Fruit fly (Drosophila melanogaster) whole organism, embryonic: ENCODE data around the gene CCT3.
A peak's percentile ranks its signal among the peaks of the same experiment; 100 is the strongest.

Experiments used
- Atf3 ChIP-seq: fragments of 200-800 bp; sonication (Bioruptor generic); optimal IDR thresholded peaks from 3 replicates; lab custom pipeline; 2016; ENCODE audit warnings: missing biosample characterization, missing genetic modification characterization
- BEAF-32 ChIP-seq: fragments of 200-800 bp; sonication (Bioruptor generic); optimal IDR thresholded peaks from 3 replicates; lab custom pipeline; 2017; ENCODE audit warnings: missing biosample characterization, missing genetic modification characterization, mild to moderate bottlenecking, moderate library complexity, missing genetic modification reagents
- Blimp-1 ChIP-seq: fragments of 200-800 bp; sonication (Bioruptor generic); optimal IDR thresholded peaks from 3 replicates; lab custom pipeline; 2018; ENCODE audit warnings: missing biosample characterization, missing genetic modification characterization, mild to moderate bottlenecking, moderate library complexity, missing genetic modification reagents
- CG10267 ChIP-seq: fragments of 200-800 bp; sonication (Bioruptor generic); optimal IDR thresholded peaks from 2 replicates; lab custom pipeline; 2018; ENCODE audit warnings: missing biosample characterization, mild to moderate bottlenecking, missing genetic modification characterization, moderate library complexity
- CG12391 ChIP-seq: fragments of 200-800 bp; sonication (Bioruptor generic); optimal IDR thresholded peaks from 3 replicates; lab custom pipeline; 2018; ENCODE audit warnings: missing biosample characterization, mild to moderate bottlenecking, missing genetic modification characterization, moderate library complexity
- CG14710 ChIP-seq: fragments of 200-800 bp; sonication (Bioruptor generic); optimal IDR thresholded peaks from 3 replicates; lab custom pipeline; 2019; ENCODE audit warnings: missing biosample characterization, mild to moderate bottlenecking, missing genetic modification characterization, moderate library complexity
- CG1603 ChIP-seq: fragments of 200-800 bp; sonication (Bioruptor generic); optimal IDR thresholded peaks from 2 replicates; lab custom pipeline; 2019; ENCODE audit warnings: missing biosample characterization, mild to moderate bottlenecking, missing genetic modification characterization, moderate library complexity
- CG1647 ChIP-seq: fragments of 200-800 bp; sonication (Bioruptor generic); optimal IDR thresholded peaks from 3 replicates; lab custom pipeline; 2016; ENCODE audit warnings: missing biosample characterization, missing genetic modification characterization
- CG16813 ChIP-seq: fragments of 200-800 bp; sonication (Bioruptor generic); IDR thresholded peaks from 3 replicates; pipeline ENCODE4 v1.3.6; 2022; ENCODE audit warnings: missing biosample characterization, missing genetic modification characterization; ENCODE audit not compliant: partially characterized antibody
- CG31388 ChIP-seq: fragments of 200-800 bp; sonication (Bioruptor generic); optimal IDR thresholded peaks from 2 replicates; lab custom pipeline; 2016; ENCODE audit warnings: missing biosample characterization, missing genetic modification characterization
- CG3163 ChIP-seq: fragments of 200-800 bp; sonication (Bioruptor generic); optimal IDR thresholded peaks from 3 replicates; lab custom pipeline; 2016; ENCODE audit warnings: missing biosample characterization, missing genetic modification characterization
- CG34224 ChIP-seq: fragments of 200-800 bp; sonication (Bioruptor generic); IDR thresholded peaks from 3 replicates; pipeline ENCODE4 v1.3.6; 2022; ENCODE audit warnings: missing biosample characterization, missing genetic modification characterization; ENCODE audit not compliant: partially characterized antibody
- CG34422 ChIP-seq: fragments of 200-800 bp; sonication (Bioruptor generic); IDR thresholded peaks from 3 replicates; pipeline ENCODE4 v1.3.6; 2022; ENCODE audit warnings: missing biosample characterization, missing genetic modification characterization
- CG3847 ChIP-seq: fragments of 200-800 bp; sonication (Bioruptor generic); IDR thresholded peaks from 2 replicates; pipeline ENCODE4 v1.3.6; 2022; ENCODE audit warnings: missing biosample characterization, missing genetic modification characterization
- CG4707 ChIP-seq: fragments of 200-800 bp; sonication (Bioruptor generic); optimal IDR thresholded peaks from 2 replicates; lab custom pipeline; 2018; ENCODE audit warnings: missing biosample characterization, mild to moderate bottlenecking, missing genetic modification characterization, moderate library complexity
- CG5245 ChIP-seq: fragments of 200-800 bp; sonication (Bioruptor generic); optimal IDR thresholded peaks from 3 replicates; lab custom pipeline; 2016; ENCODE audit warnings: missing biosample characterization, missing genetic modification characterization
- CG6791 ChIP-seq: fragments of 200-800 bp; sonication (Bioruptor generic); IDR thresholded peaks from 3 replicates; pipeline ENCODE4 v1.3.6; 2022; ENCODE audit warnings: missing biosample characterization, missing genetic modification characterization; ENCODE audit not compliant: partially characterized antibody
- CHES-1-like ChIP-seq: fragments of 200-800 bp; sonication (Bioruptor generic); optimal IDR thresholded peaks from 2 replicates; lab custom pipeline; 2016; ENCODE audit warnings: missing biosample characterization, missing genetic modification characterization
- Dll ChIP-seq: fragments of 200-800 bp; sonication (Bioruptor generic); IDR thresholded peaks from 4 replicates; pipeline ENCODE4 v1.3.6; 2022; ENCODE audit warnings: missing biosample characterization, missing genetic modification characterization; ENCODE audit not compliant: partially characterized antibody
- Dp ChIP-seq: fragments of 200-800 bp; sonication (Bioruptor generic); optimal IDR thresholded peaks from 2 replicates; lab custom pipeline; 2018; ENCODE audit warnings: missing biosample characterization, mild to moderate bottlenecking, missing genetic modification characterization, moderate library complexity
- E2f2 ChIP-seq: fragments of 200-800 bp; sonication (Bioruptor generic); IDR thresholded peaks from 2 replicates; pipeline ENCODE4 v1.3.6; 2022; ENCODE audit warnings: missing biosample characterization, missing genetic modification characterization
- MBD-R2 ChIP-seq: fragments of 200-800 bp; sonication (Bioruptor generic); IDR thresholded peaks from 2 replicates; pipeline ENCODE4 v1.3.6; 2022; ENCODE audit warnings: missing biosample characterization, missing genetic modification characterization
- Med ChIP-seq: fragments of 200-800 bp; sonication (Bioruptor generic); peaks from one replicate; lab custom pipeline; 2016; ENCODE audit warnings: missing biosample characterization, missing genetic modification characterization, mild to moderate bottlenecking, inconsistent platforms, moderate library complexity
- Opbp ChIP-seq: fragments of 200-800 bp; sonication (Bioruptor generic); IDR thresholded peaks from 3 replicates; pipeline ENCODE4 v1.3.6; 2022; ENCODE audit warnings: missing biosample characterization, missing genetic modification characterization; ENCODE audit not compliant: partially characterized antibody
- Ravus ChIP-seq: fragments of 200-800 bp; sonication (Bioruptor generic); IDR thresholded peaks from 2 replicates; pipeline ENCODE4 v1.3.6; 2022; ENCODE audit warnings: missing biosample characterization, missing genetic modification characterization
- Scr ChIP-seq: fragments of 200-800 bp; sonication (Bioruptor generic); IDR thresholded peaks from 2 replicates; pipeline ENCODE4 v1.3.6; 2022; ENCODE audit warnings: missing biosample characterization, missing genetic modification characterization; ENCODE audit not compliant: partially characterized antibody
- Sin3A ChIP-seq: fragments of >200 bp; optimal IDR thresholded peaks from 2 replicates; lab custom pipeline; 2018
- Sry-δ ChIP-seq: fragments of 200-800 bp; sonication (Bioruptor generic); optimal IDR thresholded peaks from 2 replicates; lab custom pipeline; 2016; ENCODE audit warnings: missing biosample characterization, missing genetic modification characterization
- Trl ChIP-seq, 3 experiments: fragments of >200 bp in 2 of 3; fragments of 200-800 bp in 1 of 3; sonication (Bioruptor generic) in 1 of 3; optimal IDR thresholded peaks; 2 replicates in 1 of 3; 3 replicates in 2 of 3; lab custom pipeline; 2016 to 2017; ENCODE audit warnings: missing biosample characterization in 1 of 3, missing genetic modification characterization in 1 of 3
- YL-1 ChIP-seq: fragments of 200-800 bp; sonication (Bioruptor generic); optimal IDR thresholded peaks from 3 replicates; lab custom pipeline; 2017; ENCODE audit warnings: missing biosample characterization, mild to moderate bottlenecking, missing genetic modification characterization
- amos ChIP-seq: fragments of 200-800 bp; sonication (Bioruptor generic); IDR thresholded peaks from 2 replicates; pipeline ENCODE4 v1.3.6; 2022; ENCODE audit warnings: missing biosample characterization, missing genetic modification characterization; ENCODE audit not compliant: partially characterized antibody
- bbx ChIP-seq: fragments of 200-800 bp; sonication (Bioruptor generic); IDR thresholded peaks from 2 replicates; pipeline ENCODE4 v1.3.6; 2022; ENCODE audit warnings: missing biosample characterization, missing genetic modification characterization; ENCODE audit not compliant: partially characterized antibody
- bigmax ChIP-seq: fragments of 200-800 bp; sonication (Bioruptor generic); optimal IDR thresholded peaks from 2 replicates; lab custom pipeline; 2018; ENCODE audit warnings: missing biosample characterization, mild to moderate bottlenecking, missing genetic modification characterization
- corto ChIP-seq: fragments of 200-800 bp; sonication (Bioruptor generic); optimal IDR thresholded peaks from 2 replicates; lab custom pipeline; 2016; ENCODE audit warnings: missing biosample characterization, mild to moderate bottlenecking, missing genetic modification characterization, moderate library complexity
- dati ChIP-seq: fragments of 200-800 bp; sonication (Bioruptor generic); IDR thresholded peaks from 2 replicates; pipeline ENCODE4 v1.3.6; 2022; ENCODE audit warnings: missing biosample characterization, missing genetic modification characterization
- dm ChIP-seq: fragments of 200-800 bp; sonication (Bioruptor generic); optimal IDR thresholded peaks from 3 replicates; lab custom pipeline; 2016; ENCODE audit warnings: missing biosample characterization, missing genetic modification characterization
- hbn ChIP-seq: fragments of 200-800 bp; sonication (Bioruptor generic); IDR thresholded peaks from 2 replicates; pipeline ENCODE4 v1.3.6; 2022; ENCODE audit warnings: missing biosample characterization, missing genetic modification characterization; ENCODE audit not compliant: partially characterized antibody
- mirr ChIP-seq: fragments of 200-800 bp; sonication (Bioruptor generic); optimal IDR thresholded peaks from 3 replicates; lab custom pipeline; 2018; ENCODE audit warnings: missing biosample characterization, mild to moderate bottlenecking, missing genetic modification characterization
- mld ChIP-seq: fragments of 200-800 bp; sonication (Bioruptor generic); IDR thresholded peaks from 3 replicates; pipeline ENCODE4 v1.3.6; 2022; ENCODE audit warnings: missing biosample characterization, missing genetic modification characterization; ENCODE audit not compliant: partially characterized antibody
- nerfin-2 ChIP-seq: fragments of 200-800 bp; sonication (Bioruptor generic); IDR thresholded peaks from 2 replicates; pipeline ENCODE4 v1.3.6; 2022; ENCODE audit warnings: missing biosample characterization, missing genetic modification characterization; ENCODE audit not compliant: partially characterized antibody
- nom ChIP-seq: fragments of 200-800 bp; sonication (Bioruptor generic); optimal IDR thresholded peaks from 2 replicates; lab custom pipeline; 2017; ENCODE audit warnings: missing biosample characterization, missing genetic modification characterization, mild to moderate bottlenecking, moderate library complexity, missing genetic modification reagents
- onecut ChIP-seq: fragments of 200-800 bp; sonication (Bioruptor generic); IDR thresholded peaks from 2 replicates; pipeline ENCODE4 v1.3.6; 2022; ENCODE audit warnings: missing biosample characterization, missing genetic modification characterization
- peb ChIP-seq: fragments of 200-800 bp; sonication (Bioruptor generic); IDR thresholded peaks from 2 replicates; pipeline ENCODE4 v1.3.6; 2022; ENCODE audit warnings: missing biosample characterization, missing genetic modification characterization
- pros ChIP-seq: fragments of 200-800 bp; sonication (Bioruptor generic); optimal IDR thresholded peaks from 3 replicates; lab custom pipeline; 2019; ENCODE audit warnings: missing biosample characterization, mild to moderate bottlenecking, missing genetic modification characterization, moderate library complexity
- seq ChIP-seq: fragments of 200-800 bp; sonication (Bioruptor generic); IDR thresholded peaks from 2 replicates; pipeline ENCODE4 v1.3.6; 2022; ENCODE audit warnings: missing biosample characterization, missing genetic modification characterization
- slbo ChIP-seq: fragments of 200-800 bp; sonication (Bioruptor generic); IDR thresholded peaks from 2 replicates; pipeline ENCODE4 v1.3.6; 2022; ENCODE audit warnings: missing biosample characterization, missing genetic modification characterization
- tio ChIP-seq: fragments of 200-800 bp; sonication (Bioruptor generic); optimal IDR thresholded peaks from 2 replicates; lab custom pipeline; 2017; ENCODE audit warnings: missing biosample characterization, missing genetic modification characterization, inconsistent platforms

Gene CCT3

dm6 chr3R:16643591-16643990, 3.8 kb upstream of the CCT3 start, which contains the start of gene Arl6IP1 (continued):
- TF ChIP-seq MBD-R2 (GFP tag; lab: Robert Waterston, UW), result peak; percentile 91
- no peak for TF ChIP-seq CG31388 (GFP tag; lab: Kevin White, UChicago)
- TF ChIP-seq slbo (GFP tag; lab: Robert Waterston, UW), result no peak
- peak; percentile 19; the same call in 1 of the 3 replicates for TF ChIP-seq CG16813 (GFP tag; lab: Robert Waterston, UW)
- peak; percentile 32 for TF ChIP-seq CG10267 (tag; lab: Kevin White, UChicago)
- no peak for TF ChIP-seq CG5245 (GFP tag; lab: Kevin White, UChicago)
- TF ChIP-seq YL-1 (GFP tag; lab: Kevin White, UChicago), result peak; percentile 56
- TF ChIP-seq CG3847 (GFP tag; lab: Robert Waterston, UW), result no peak
- TF ChIP-seq corto (GFP tag; lab: Kevin White, UChicago), result no peak
- TF ChIP-seq Blimp-1 (GFP tag; lab: Kevin White, UChicago), result no peak
- peak; percentile 88 for TF ChIP-seq Dp (GFP tag; lab: Kevin White, UChicago)
- TF ChIP-seq CG1603 (tag; lab: Kevin White, UChicago), result peak; percentile 57
- TF ChIP-seq CG14710 (tag; lab: Kevin White, UChicago), result peak; percentile 48
- no peak for TF ChIP-seq Ravus (GFP tag; lab: Robert Waterston, UW)
- no peak for TF ChIP-seq pros (GFP tag; lab: Kevin White, UChicago)
- TF ChIP-seq Opbp, result peak; percentile 62; the same call in 2 of the 3 replicates
- peak; percentile 97 for TF ChIP-seq onecut (GFP tag; lab: Robert Waterston, UW)
- peak; percentile 30; the same call in 1 of the 2 replicates for TF ChIP-seq seq (GFP tag; lab: Robert Waterston, UW)
- TF ChIP-seq CHES-1-like (GFP tag; lab: Kevin White, UChicago), result no peak
- no peak for TF ChIP-seq tio (GFP tag; lab: Kevin White, UChicago)
- TF ChIP-seq Dll, result peak; percentile 50; the same call in 1 of the 4 replicates
- TF ChIP-seq amos (GFP tag; lab: Robert Waterston, UW), result peak; percentile 39; the same call in 1 of the 2 replicates
- TF ChIP-seq Sin3A (lab: Kevin White, UChicago), result peak; percentile 36
- TF ChIP-seq CG6791 (GFP tag; lab: Robert Waterston, UW), result peak; percentile 73

DNA sequence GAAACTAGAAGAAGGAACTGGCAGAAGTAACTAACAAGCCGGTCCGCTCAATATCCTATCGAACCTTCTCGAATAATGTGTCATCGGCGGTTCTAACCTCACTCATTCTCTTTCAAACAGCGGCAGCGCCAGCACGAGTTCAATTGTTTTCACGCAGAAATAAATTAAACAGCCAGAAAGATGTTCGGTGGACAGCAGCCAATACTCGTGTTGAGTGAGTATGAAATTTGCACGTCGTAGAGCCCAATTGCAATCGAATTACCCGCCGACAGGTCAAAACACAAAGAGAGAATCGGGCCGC, 261 bp downstream of the CCT3 start:
- no peak for TF ChIP-seq CG1647
- TF ChIP-seq nerfin-2 (GFP tag; lab: Robert Waterston, UW), result peak; percentile 4; the same call in 1 of the 2 replicates
- no peak for TF ChIP-seq dati
- no peak for TF ChIP-seq peb (GFP tag; lab: Robert Waterston, UW)
- TF ChIP-seq mld (GFP tag; lab: Robert Waterston, UW), result 0 out of 3 replicates have a peak, but pooled peaks have one; percentile 12
- no peak for TF ChIP-seq Atf3 (GFP tag; lab: Kevin White, UChicago)
- peak; percentile 43; the same call in 1 of the 2 replicates for TF ChIP-seq hbn
- peak; percentile 90 for TF ChIP-seq dm (GFP tag; lab: Kevin White, UChicago)
- peak; percentile 77; the same call in 2 of the 3 replicates for TF ChIP-seq CG34224 (GFP tag; lab: Robert Waterston, UW)
- peak; percentile 50; the same call in 1 of the 2 replicates for TF ChIP-seq Scr
- 0 out of 3 replicates have a peak, but pooled peaks have one; percentile 45 for TF ChIP-seq CG16813 (GFP tag; lab: Robert Waterston, UW)
- TF ChIP-seq mirr (GFP tag; lab: Kevin White, UChicago), result peak; percentile 2
- TF ChIP-seq Trl (optimal IDR thresholded peaks at IDR 0.05; lab: Kevin White, UChicago), result peak in 1 of 2 experiments; percentile 24
- no peak for TF ChIP-seq Trl (GFP tag; optimal IDR thresholded peaks at IDR 0.05; lab: Kevin White, UChicago)
- TF ChIP-seq nom (GFP tag; lab: Kevin White, UChicago), result peak; percentile 50
- peak; percentile 2; the same call in 1 of the 2 replicates for TF ChIP-seq bbx
- 0 out of 2 replicates have a peak, but pooled peaks have one; percentile 44 for TF ChIP-seq E2f2 (GFP tag; lab: Robert Waterston, UW)
- TF ChIP-seq YL-1 (GFP tag; lab: Kevin White, UChicago), result peak; percentile 87
- no peak for TF ChIP-seq CG4707
- no peak for TF ChIP-seq CG12391 (tag; lab: Kevin White, UChicago)
- peak; percentile 39 for TF ChIP-seq Dp (GFP tag; lab: Kevin White, UChicago)
- TF ChIP-seq Med (GFP tag; lab: Kevin White, UChicago), result peak; percentile 43
- TF ChIP-seq bigmax, result peak; percentile 99
- peak; percentile 42 for TF ChIP-seq CG3163 (GFP tag; lab: Kevin White, UChicago)
- peak; percentile 36 for TF ChIP-seq Sry-δ (GFP tag; lab: Kevin White, UChicago)
- peak; percentile 51 for TF ChIP-seq BEAF-32
- peak; percentile 61; the same call in 1 of the 3 replicates for TF ChIP-seq CG34422 (GFP tag; lab: Robert Waterston, UW)
